Fruit fly (Drosophila melanogaster) whole organism, embryonic: Measurements from ENCODE around the gene Uggt.

Source experiments
- Aef1 ChIP-seq: fragments of 200-800 bp; sonication (Bioruptor generic); IDR thresholded peaks from 3 replicates; pipeline ENCODE4 v1.3.6; 2022; ENCODE audit warnings: missing biosample characterization, missing genetic modification characterization
- CG10543 ChIP-seq: fragments of 200-800 bp; sonication (Bioruptor generic); optimal IDR thresholded peaks from 3 replicates; lab custom pipeline; 2017; ENCODE audit warnings: missing biosample characterization, mild to moderate bottlenecking, missing genetic modification characterization, moderate library complexity
- CG10565 ChIP-seq: fragments of 200-800 bp; sonication (Bioruptor generic); optimal IDR thresholded peaks from 3 replicates; lab custom pipeline; 2016; ENCODE audit warnings: missing biosample characterization, mild to moderate bottlenecking, missing genetic modification characterization
- CG11504 ChIP-seq: fragments of 200-800 bp; sonication (Bioruptor generic); optimal IDR thresholded peaks from 3 replicates; lab custom pipeline; 2019; ENCODE audit warnings: missing biosample characterization, mild to moderate bottlenecking, missing genetic modification characterization, moderate library complexity
- CG11723 ChIP-seq: fragments of 200-800 bp; sonication (Bioruptor generic); optimal IDR thresholded peaks from 2 replicates; lab custom pipeline; 2017; ENCODE audit warnings: missing biosample characterization, mild to moderate bottlenecking, missing genetic modification characterization
- CG1233 ChIP-seq: fragments of 200-800 bp; sonication (Bioruptor generic); optimal IDR thresholded peaks from 4 replicates; lab custom pipeline; 2018; ENCODE audit warnings: missing biosample characterization, mild to moderate bottlenecking, missing genetic modification characterization
- CG13287 ChIP-seq: fragments of 200-800 bp; sonication (Bioruptor generic); IDR thresholded peaks from 2 replicates; pipeline ENCODE4 v1.3.6; 2022; ENCODE audit warnings: missing biosample characterization, missing genetic modification characterization; ENCODE audit not compliant: partially characterized antibody
- CG15073 ChIP-seq: fragments of 200-800 bp; sonication (Bioruptor generic); optimal IDR thresholded peaks from 2 replicates; lab custom pipeline; 2016; ENCODE audit warnings: missing biosample characterization, missing genetic modification characterization
- CG15269 ChIP-seq: fragments of 200-800 bp; sonication (Bioruptor generic); optimal IDR thresholded peaks from 2 replicates; lab custom pipeline; 2018; ENCODE audit warnings: missing biosample characterization, mild to moderate bottlenecking, missing genetic modification characterization, moderate library complexity
- CG3995 ChIP-seq: fragments of 200-800 bp; sonication (Bioruptor generic); optimal IDR thresholded peaks from 3 replicates; lab custom pipeline; 2016; ENCODE audit warnings: missing biosample characterization, missing genetic modification characterization
- CG43689 ChIP-seq: fragments of 200-800 bp; sonication (Bioruptor generic); IDR thresholded peaks from 2 replicates; pipeline ENCODE4 v1.3.6; 2022; ENCODE audit warnings: missing biosample characterization, missing genetic modification characterization
- CG4617 ChIP-seq: fragments of 200-800 bp; sonication (Bioruptor generic); optimal IDR thresholded peaks from 3 replicates; lab custom pipeline; 2016; ENCODE audit warnings: missing biosample characterization, missing genetic modification characterization, borderline replicate concordance
- CG4820 ChIP-seq: fragments of 200-800 bp; sonication (Bioruptor generic); optimal IDR thresholded peaks from 3 replicates; lab custom pipeline; 2016; ENCODE audit warnings: missing biosample characterization, missing genetic modification characterization
- CG5245 ChIP-seq: fragments of 200-800 bp; sonication (Bioruptor generic); optimal IDR thresholded peaks from 3 replicates; lab custom pipeline; 2016; ENCODE audit warnings: missing biosample characterization, missing genetic modification characterization
- CG5953 ChIP-seq: fragments of 200-800 bp; sonication (Bioruptor generic); IDR thresholded peaks from 2 replicates; pipeline ENCODE4 v1.3.6; 2022; ENCODE audit warnings: missing biosample characterization, missing genetic modification characterization
- CG6765 ChIP-seq: fragments of 200-800 bp; sonication (Bioruptor generic); optimal IDR thresholded peaks from 3 replicates; lab custom pipeline; 2017; ENCODE audit warnings: missing biosample characterization, mild to moderate bottlenecking, missing genetic modification characterization
- CG8478 ChIP-seq: fragments of >200 bp; optimal IDR thresholded peaks from 2 replicates; lab custom pipeline; 2018
- CHES-1-like ChIP-seq: fragments of 200-800 bp; sonication (Bioruptor generic); optimal IDR thresholded peaks from 2 replicates; lab custom pipeline; 2016; ENCODE audit warnings: missing biosample characterization, missing genetic modification characterization
- Dip2 ChIP-seq: fragments of 200-800 bp; sonication (Bioruptor generic); IDR thresholded peaks from 2 replicates; pipeline ENCODE4 v1.3.6; 2022; ENCODE audit warnings: missing biosample characterization, missing genetic modification characterization
- Dref ChIP-seq: fragments of 200-800 bp; sonication (Bioruptor generic); IDR thresholded peaks from 2 replicates; pipeline ENCODE4 v1.3.6; 2022; ENCODE audit warnings: missing biosample characterization, missing genetic modification characterization
- H15 ChIP-seq: fragments of 200-800 bp; sonication (Bioruptor generic); IDR thresholded peaks from 3 replicates; pipeline ENCODE4 v1.3.6; 2022; ENCODE audit warnings: missing biosample characterization, missing genetic modification characterization
- HHEX ChIP-seq: fragments of 200-800 bp; sonication (Bioruptor generic); optimal IDR thresholded peaks from 3 replicates; lab custom pipeline; 2017; ENCODE audit warnings: missing biosample characterization, mild to moderate bottlenecking, missing genetic modification characterization, missing genetic modification reagents
- HLH54F ChIP-seq: fragments of 200-800 bp; sonication (Bioruptor generic); optimal IDR thresholded peaks from 3 replicates; lab custom pipeline; 2016; ENCODE audit warnings: missing biosample characterization, missing genetic modification characterization
- Hand ChIP-seq: fragments of 200-800 bp; sonication (Bioruptor generic); optimal IDR thresholded peaks from 2 replicates; lab custom pipeline; 2017; ENCODE audit warnings: mild to moderate bottlenecking, missing biosample characterization, missing genetic modification reagents, missing genetic modification characterization
- Hr3 ChIP-seq: fragments of 200-800 bp; sonication (Bioruptor generic); optimal IDR thresholded peaks from 3 replicates; lab custom pipeline; 2016; ENCODE audit warnings: missing biosample characterization, missing genetic modification characterization
- Jarid2 ChIP-seq: fragments of 200-800 bp; sonication (Bioruptor generic); optimal IDR thresholded peaks from 3 replicates; lab custom pipeline; 2017; ENCODE audit warnings: mild to moderate bottlenecking, missing biosample characterization, missing genetic modification reagents, missing genetic modification characterization
- Mrtf ChIP-seq: fragments of 200-800 bp; sonication (Bioruptor generic); IDR thresholded peaks from 3 replicates; pipeline ENCODE4 v1.3.6; 2022; ENCODE audit warnings: missing biosample characterization, missing genetic modification characterization
- NFAT ChIP-seq: fragments of 200-800 bp; sonication (Bioruptor generic); IDR thresholded peaks from 2 replicates; pipeline ENCODE4 v1.3.6; 2022; ENCODE audit warnings: missing biosample characterization, missing genetic modification characterization
- Opbp ChIP-seq: fragments of 200-800 bp; sonication (Bioruptor generic); IDR thresholded peaks from 3 replicates; pipeline ENCODE4 v1.3.6; 2022; ENCODE audit warnings: missing biosample characterization, missing genetic modification characterization; ENCODE audit not compliant: partially characterized antibody
- Ptx1 ChIP-seq: fragments of 200-800 bp; sonication (Bioruptor generic); IDR thresholded peaks from 2 replicates; pipeline ENCODE4 v1.3.6; 2022; ENCODE audit warnings: missing biosample characterization, missing genetic modification characterization
- Stat92E ChIP-seq, 3 experiments: fragments of >200 bp in 2 of 3; fragments of 200-800 bp in 1 of 3; sonication (Bioruptor generic) in 1 of 3; optimal IDR thresholded peaks; 2 replicates each; lab custom pipeline; 2017 to 2019; ENCODE audit warnings: missing biosample characterization in 3 of 3, missing genetic modification characterization in 3 of 3, mild to moderate bottlenecking in 1 of 3, moderate library complexity in 1 of 3
- cad ChIP-seq: fragments of >200 bp; optimal IDR thresholded peaks from 2 replicates; lab custom pipeline; 2017; ENCODE audit warnings: missing biosample characterization, missing genetic modification characterization
- chinmo ChIP-seq: fragments of 200-800 bp; sonication (Bioruptor generic); IDR thresholded peaks from 4 replicates; pipeline ENCODE4 v1.3.6; 2022; ENCODE audit warnings: missing biosample characterization, missing genetic modification characterization; ENCODE audit not compliant: partially characterized antibody
- disco-r ChIP-seq: fragments of 200-800 bp; sonication (Bioruptor generic); optimal IDR thresholded peaks from 2 replicates; lab custom pipeline; 2016; ENCODE audit warnings: missing biosample characterization, missing genetic modification characterization
- dpn ChIP-seq, 2 experiments: fragments of 200-800 bp; sonication (Bioruptor generic); optimal IDR thresholded peaks; 3 replicates each; lab custom pipeline; 2016; ENCODE audit warnings: missing biosample characterization in 2 of 2, missing genetic modification characterization in 2 of 2
- ems ChIP-seq: fragments of 200-800 bp; sonication (Bioruptor generic); optimal IDR thresholded peaks from 3 replicates; lab custom pipeline; 2016; ENCODE audit warnings: missing biosample characterization, missing genetic modification characterization
- ftz-f1 ChIP-seq: fragments of 200-800 bp; sonication (Bioruptor generic); optimal IDR thresholded peaks from 2 replicates; lab custom pipeline; 2016; ENCODE audit warnings: missing biosample characterization, missing genetic modification characterization
- gsb-n ChIP-seq: fragments of 200-800 bp; sonication (Bioruptor generic); optimal IDR thresholded peaks from 3 replicates; lab custom pipeline; 2018; ENCODE audit warnings: missing biosample characterization, mild to moderate bottlenecking, missing genetic modification characterization
- lilli ChIP-seq: fragments of 200-800 bp; sonication (Bioruptor generic); optimal IDR thresholded peaks from 3 replicates; lab custom pipeline; 2016; ENCODE audit warnings: missing biosample characterization, missing genetic modification characterization
- lmd ChIP-seq: fragments of 200-800 bp; sonication (Bioruptor generic); IDR thresholded peaks from 2 replicates; pipeline ENCODE4 v1.3.6; 2022; ENCODE audit warnings: missing biosample characterization, missing genetic modification characterization
- nom ChIP-seq: fragments of 200-800 bp; sonication (Bioruptor generic); optimal IDR thresholded peaks from 2 replicates; lab custom pipeline; 2017; ENCODE audit warnings: missing biosample characterization, missing genetic modification characterization, mild to moderate bottlenecking, moderate library complexity, missing genetic modification reagents
- onecut ChIP-seq: fragments of 200-800 bp; sonication (Bioruptor generic); IDR thresholded peaks from 2 replicates; pipeline ENCODE4 v1.3.6; 2022; ENCODE audit warnings: missing biosample characterization, missing genetic modification characterization
- pan ChIP-seq, 4 experiments: fragments of >200 bp in 3 of 4; fragments of 200-800 bp in 1 of 4; sonication (Bioruptor generic) in 1 of 4; optimal IDR thresholded peaks in 3 of 4; IDR thresholded peaks in 1 of 4; 2 replicates each; pipeline versions ENCODE4 v1.3.6 to Lab custom; 2017 to 2022; ENCODE audit warnings: missing biosample characterization in 2 of 4, missing genetic modification characterization in 2 of 4, mixed read lengths in 1 of 4
- peb ChIP-seq: fragments of 200-800 bp; sonication (Bioruptor generic); IDR thresholded peaks from 2 replicates; pipeline ENCODE4 v1.3.6; 2022; ENCODE audit warnings: missing biosample characterization, missing genetic modification characterization
- rib ChIP-seq: fragments of 200-800 bp; sonication (Bioruptor generic); IDR thresholded peaks from 2 replicates; pipeline ENCODE4 v1.3.6; 2022; ENCODE audit warnings: missing biosample characterization, missing genetic modification characterization
- salm ChIP-seq: fragments of 200-800 bp; sonication (Bioruptor generic); optimal IDR thresholded peaks from 2 replicates; lab custom pipeline; 2018; ENCODE audit warnings: missing biosample characterization, mild to moderate bottlenecking, missing genetic modification characterization
- sisA ChIP-seq: fragments of 200-800 bp; sonication (Bioruptor generic); IDR thresholded peaks from 2 replicates; pipeline ENCODE4 v1.3.6; 2022; ENCODE audit warnings: missing biosample characterization, missing genetic modification characterization
- sob ChIP-seq: fragments of 200-800 bp; sonication (Bioruptor generic); IDR thresholded peaks from 2 replicates; pipeline ENCODE4 v1.3.6; 2022; ENCODE audit warnings: missing biosample characterization, missing genetic modification characterization
- stwl ChIP-seq: fragments of 200-800 bp; sonication (Bioruptor generic); optimal IDR thresholded peaks from 3 replicates; lab custom pipeline; 2018; ENCODE audit warnings: missing biosample characterization, mild to moderate bottlenecking, missing genetic modification characterization, moderate library complexity
- usp ChIP-seq: fragments of >200 bp; optimal IDR thresholded peaks from 2 replicates; lab custom pipeline; 2017; ENCODE audit warnings: missing biosample characterization, missing genetic modification characterization
- zen2 ChIP-seq: fragments of 200-800 bp; sonication (Bioruptor generic); IDR thresholded peaks from 3 replicates; pipeline ENCODE4 v1.3.6; 2022; ENCODE audit warnings: missing biosample characterization, missing genetic modification characterization; ENCODE audit not compliant: partially characterized antibody

Uggt gene

dm6 chr3L:18898086-18898470 is 25.5 kb downstream of the Uggt start, which contains the start of gene CG3902 (continued):
- TF ChIP-seq Opbp (GFP tag; lab: Robert Waterston, UW) (peak; percentile 66; the same call in 1 of the 3 replicates), lmd (GFP tag; lab: Robert Waterston, UW) (no peak; the same call in 1 of the 2 replicates), CG3995 (GFP tag; lab: Kevin White, UChicago) (no peak), ems (GFP tag; lab: Kevin White, UChicago) (peak; percentile 34), nom (peak; percentile 6), Stat92E (GFP tag; optimal IDR thresholded peaks at IDR 0.05; lab: Kevin White, UChicago) (peak in 1 of 3 experiments; percentile 23), zen2 (GFP tag; lab: Robert Waterston, UW) (no peak), H15 (no peak), CG5245 (GFP tag; lab: Kevin White, UChicago) (no peak), CG15269 (tag; lab: Kevin White, UChicago) (peak; percentile 25), CG10543 (GFP tag; lab: Kevin White, UChicago) (peak; percentile 71), CHES-1-like (GFP tag; lab: Kevin White, UChicago) (peak; percentile 28), CG8478 (lab: Kevin White, UChicago) (no peak), Mrtf (no peak), CG4820 (GFP tag; lab: Kevin White, UChicago) (no peak), cad (GFP tag; lab: Kevin White, UChicago) (no peak), peb (no peak), CG15073 (no peak), Dip2 (GFP tag; lab: Robert Waterston, UW) (no peak), CG6765 (GFP tag; lab: Kevin White, UChicago) (peak; percentile 43), CG4617 (GFP tag; lab: Kevin White, UChicago) (no peak), rib (GFP tag; lab: Robert Waterston, UW) (peak; percentile 61; the same call in 1 of the 2 replicates), Ptx1 (GFP tag; lab: Robert Waterston, UW) (no peak), gsb-n (tag; lab: Kevin White, UChicago) (no peak), dpn (GFP tag; optimal IDR thresholded peaks at IDR 0.05; lab: Kevin White, UChicago) (no peak), NFAT (GFP tag; lab: Robert Waterston, UW) (peak; percentile 68), Aef1 (GFP tag; lab: Robert Waterston, UW) (no peak), pan (optimal IDR thresholded peaks at IDR 0.05; lab: Kevin White, UChicago) (no peak), pan (GFP tag; optimal IDR thresholded peaks at IDR 0.05 in 1 of 2, IDR thresholded peaks at IDR 0.05 in 1 of 2) (no peak), sisA (GFP tag; lab: Robert Waterston, UW) (no peak), usp (no peak), Dref (GFP tag; lab: Robert Waterston, UW) (no peak), onecut (peak; percentile 31), CG11723 (GFP tag; lab: Kevin White, UChicago) (no peak), lilli (GFP tag; lab: Kevin White, UChicago) (peak; percentile 70), HHEX (peak; percentile 45), disco-r (GFP tag; lab: Kevin White, UChicago) (no peak), HLH54F (GFP tag; lab: Kevin White, UChicago) (no peak), salm (tag; lab: Kevin White, UChicago) (no peak), CG43689 (GFP tag; lab: Robert Waterston, UW) (no peak), ftz-f1 (GFP tag; lab: Kevin White, UChicago) (peak; percentile 55), CG13287 (GFP tag; lab: Robert Waterston, UW) (peak; percentile 5; the same call in 1 of the 2 replicates), CG5953 (GFP tag; lab: Robert Waterston, UW) (peak; percentile 67), Jarid2 (GFP tag; lab: Kevin White, UChicago) (peak; percentile 89), CG10565 (no peak), Hr3 (GFP tag; lab: Kevin White, UChicago) (no peak), stwl (tag; lab: Kevin White, UChicago) (no peak), chinmo (GFP tag; lab: Robert Waterston, UW) (peak; percentile 89; the same call in 2 of the 4 replicates), sob (peak; percentile 29; the same call in 1 of the 2 replicates), Hand (GFP tag; lab: Kevin White, UChicago) (peak; percentile 49), CG11504 (tag; lab: Kevin White, UChicago) (no peak), CG1233 (GFP tag; lab: Kevin White, UChicago) (peak; percentile 5)
